Worm (Caenorhabditis elegans): Measurements from ENCODE around the gene nhr-148.

DNA sequence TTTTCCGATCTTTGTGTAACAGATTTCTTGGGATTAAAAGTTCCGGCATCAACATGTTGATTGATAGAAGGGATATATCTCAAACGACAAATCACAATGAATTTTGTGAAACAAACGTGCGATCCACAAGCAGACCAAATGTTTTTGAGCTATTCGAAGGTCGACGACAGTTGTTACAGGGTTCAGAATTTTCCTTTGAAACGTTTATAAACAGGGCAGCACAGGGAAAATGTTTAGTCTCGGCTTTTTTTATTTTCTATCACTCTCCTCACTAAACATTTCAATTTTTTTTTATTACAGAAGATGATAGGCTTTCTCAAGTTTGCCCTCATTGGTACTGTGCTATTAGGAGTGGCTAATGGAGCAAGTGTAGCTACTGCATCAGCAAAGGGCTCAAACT, 23.0 kb downstream of the nhr-148 start, which contains the start of gene exc-13:
- TF ChIP-seq ama-1 (optimal IDR thresholded peaks at IDR 0.05) (no peak), ama-1 (GFP tag; optimal IDR thresholded peaks at IDR 0.05) (no peak), pha-4 (tag; optimal IDR thresholded peaks at IDR 0.05) (no peak), efl-1 (GFP tag; optimal IDR thresholded peaks at IDR 0.05) (no peak), snpc-4 (GFP tag; optimal IDR thresholded peaks at IDR 0.05) (no peak), snpc-4 (tag; optimal IDR thresholded peaks at IDR 0.05) (no peak), repo-1 (tag; optimal IDR thresholded peaks at IDR 0.05) (no peak), tlf-1 (GFP tag; optimal IDR thresholded peaks at IDR 0.05) (no peak), lsl-1 (GFP tag; optimal IDR thresholded peaks at IDR 0.05) (no peak), D2030.7 (GFP tag; IDR thresholded peaks at IDR 0.05) (no peak)

Measured in whole organism, young adult.